Worm (Caenorhabditis elegans): Measurements from ENCODE around the gene K06H6.5.

DNA sequence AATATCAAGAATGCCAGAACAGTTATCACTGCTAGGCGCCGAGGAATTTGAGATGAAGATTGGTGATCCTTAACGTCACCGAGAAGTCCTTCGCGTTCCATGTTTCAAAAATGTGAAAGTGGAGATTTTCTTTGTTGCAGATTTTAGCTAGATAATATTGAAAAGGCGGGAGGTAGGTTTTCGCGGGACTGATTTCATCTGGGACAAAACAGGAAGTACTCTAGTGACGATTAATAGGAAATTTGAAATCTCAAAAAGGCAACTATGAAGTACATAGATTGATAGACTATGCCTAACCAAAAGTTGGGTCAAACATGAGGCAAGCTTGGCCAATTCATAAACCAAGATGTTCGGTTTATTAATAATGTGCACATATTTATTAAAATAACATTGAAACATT is 23.1 kb upstream of the K06H6.5 start, which contains the start of gene C14C6.8:
- TF ChIP-seq ama-1 (optimal IDR thresholded peaks at IDR 0.05) (no peak), ztf-4 (tag; optimal IDR thresholded peaks at IDR 0.05) (no peak), nhr-76 (tag; optimal IDR thresholded peaks at IDR 0.05) (no peak), egl-27 (tag; optimal IDR thresholded peaks at IDR 0.05) (no peak), zag-1 (tag; optimal IDR thresholded peaks at IDR 0.05) (no peak)

All from whole organism, L3 larva.